Fruit fly (Drosophila melanogaster) whole organism, embryonic: Measurements from ENCODE around the gene CG10589.

Experiments
- Asciz ChIP-seq: fragments of 200-800 bp; sonication (Bioruptor generic); optimal IDR thresholded peaks from 2 replicates; lab custom pipeline; 2017; ENCODE audit warnings: missing biosample characterization, mild to moderate bottlenecking, missing genetic modification characterization, missing genetic modification reagents
- CG10431 ChIP-seq: fragments of 200-800 bp; sonication (Bioruptor generic); optimal IDR thresholded peaks from 3 replicates; lab custom pipeline; 2018; ENCODE audit warnings: missing biosample characterization, mild to moderate bottlenecking, missing genetic modification characterization
- CG10565 ChIP-seq: fragments of 200-800 bp; sonication (Bioruptor generic); optimal IDR thresholded peaks from 3 replicates; lab custom pipeline; 2016; ENCODE audit warnings: missing biosample characterization, mild to moderate bottlenecking, missing genetic modification characterization
- CG10654 ChIP-seq: fragments of 200-800 bp; sonication (Bioruptor generic); optimal IDR thresholded peaks from 2 replicates; lab custom pipeline; 2016; ENCODE audit warnings: missing biosample characterization, missing genetic modification characterization
- CG11696 ChIP-seq: fragments of 200-800 bp; sonication (Bioruptor generic); IDR thresholded peaks from 2 replicates; pipeline ENCODE4 v1.3.6; 2022; ENCODE audit warnings: missing biosample characterization, missing genetic modification characterization
- CG12219 ChIP-seq: fragments of 200-800 bp; sonication (Bioruptor generic); optimal IDR thresholded peaks from 3 replicates; lab custom pipeline; 2018; ENCODE audit warnings: missing biosample characterization, mild to moderate bottlenecking, missing genetic modification characterization
- CG14860 ChIP-seq: fragments of 200-800 bp; sonication (Bioruptor generic); IDR thresholded peaks from 3 replicates; pipeline ENCODE4 v1.3.6; 2022; ENCODE audit warnings: missing biosample characterization, missing genetic modification characterization; ENCODE audit not compliant: partially characterized antibody
- CG16863 ChIP-seq: fragments of 200-800 bp; sonication (Bioruptor generic); optimal IDR thresholded peaks from 3 replicates; lab custom pipeline; 2016; ENCODE audit warnings: missing biosample characterization, missing genetic modification characterization
- CG1832 ChIP-seq: fragments of 200-800 bp; sonication (Bioruptor generic); optimal IDR thresholded peaks from 2 replicates; lab custom pipeline; 2017; ENCODE audit warnings: missing biosample characterization, mild to moderate bottlenecking, missing genetic modification characterization, inconsistent platforms
- CG18619 ChIP-seq: fragments of 200-800 bp; sonication (Bioruptor generic); optimal IDR thresholded peaks from 3 replicates; lab custom pipeline; 2017; ENCODE audit warnings: missing biosample characterization, mild to moderate bottlenecking, missing genetic modification characterization
- CG30431 ChIP-seq: fragments of 200-800 bp; sonication (Bioruptor generic); optimal IDR thresholded peaks from 2 replicates; lab custom pipeline; 2017; ENCODE audit warnings: missing biosample characterization, missing genetic modification characterization
- CG3281 ChIP-seq: fragments of 200-800 bp; sonication (Bioruptor generic); optimal IDR thresholded peaks from 3 replicates; lab custom pipeline; 2017; ENCODE audit warnings: missing biosample characterization, mild to moderate bottlenecking, missing genetic modification characterization
- CG3407 ChIP-seq: fragments of 200-800 bp; sonication (Bioruptor generic); optimal IDR thresholded peaks from 2 replicates; lab custom pipeline; 2018; ENCODE audit warnings: missing biosample characterization, mild to moderate bottlenecking, missing genetic modification characterization
- CG4707 ChIP-seq: fragments of 200-800 bp; sonication (Bioruptor generic); optimal IDR thresholded peaks from 2 replicates; lab custom pipeline; 2018; ENCODE audit warnings: missing biosample characterization, mild to moderate bottlenecking, missing genetic modification characterization, moderate library complexity
- CG7786 ChIP-seq: fragments of 200-800 bp; sonication (Bioruptor generic); optimal IDR thresholded peaks from 2 replicates; lab custom pipeline; 2016; ENCODE audit warnings: missing biosample characterization, missing genetic modification characterization
- CG8388 ChIP-seq: fragments of 200-800 bp; sonication (Bioruptor generic); optimal IDR thresholded peaks from 2 replicates; lab custom pipeline; 2019; ENCODE audit warnings: missing biosample characterization, mild to moderate bottlenecking, missing genetic modification characterization, moderate library complexity
- CG9437 ChIP-seq: fragments of 200-800 bp; sonication (Bioruptor generic); optimal IDR thresholded peaks from 2 replicates; lab custom pipeline; 2018; ENCODE audit warnings: missing biosample characterization, mild to moderate bottlenecking, missing genetic modification characterization
- CG9727 ChIP-seq: fragments of 200-800 bp; sonication (Bioruptor generic); optimal IDR thresholded peaks from 3 replicates; lab custom pipeline; 2017; ENCODE audit warnings: missing biosample characterization, mild to moderate bottlenecking, missing genetic modification characterization
- D19A ChIP-seq: fragments of 200-800 bp; optimal IDR thresholded peaks from 3 replicates; lab custom pipeline; 2019; ENCODE audit warnings: missing biosample characterization, mild to moderate bottlenecking, missing genetic modification characterization, moderate library complexity
- Dfd ChIP-seq, 2 experiments: fragments of >200 bp; optimal IDR thresholded peaks; 2 replicates each; lab custom pipeline; 2017; ENCODE audit warnings: missing biosample characterization in 2 of 2, missing genetic modification characterization in 2 of 2
- Dip2 ChIP-seq: fragments of 200-800 bp; sonication (Bioruptor generic); IDR thresholded peaks from 2 replicates; pipeline ENCODE4 v1.3.6; 2022; ENCODE audit warnings: missing biosample characterization, missing genetic modification characterization
- E2f2 ChIP-seq: fragments of 200-800 bp; sonication (Bioruptor generic); IDR thresholded peaks from 2 replicates; pipeline ENCODE4 v1.3.6; 2022; ENCODE audit warnings: missing biosample characterization, missing genetic modification characterization
- Eip74EF ChIP-seq, 2 experiments: fragments of 200-800 bp in 1 of 2; fragments of >200 bp in 1 of 2; sonication (Bioruptor generic) in 1 of 2; optimal IDR thresholded peaks; 2 replicates each; lab custom pipeline; 2017 to 2019; ENCODE audit warnings: missing biosample characterization in 2 of 2, missing genetic modification characterization in 2 of 2, mild to moderate bottlenecking in 1 of 2, moderate library complexity in 1 of 2
- MESR4 ChIP-seq: fragments of 200-800 bp; sonication (Bioruptor generic); optimal IDR thresholded peaks from 2 replicates; lab custom pipeline; 2018; ENCODE audit warnings: missing biosample characterization, mild to moderate bottlenecking, missing genetic modification characterization, moderate library complexity
- Nf-YA ChIP-seq: fragments of 200-800 bp; sonication (Bioruptor generic); IDR thresholded peaks from 2 replicates; pipeline ENCODE4 v1.3.6; 2022; ENCODE audit warnings: missing biosample characterization, missing genetic modification characterization
- Rfx ChIP-seq: fragments of 200-800 bp; sonication (Bioruptor generic); IDR thresholded peaks from 2 replicates; pipeline ENCODE4 v1.3.6; 2022; ENCODE audit warnings: missing biosample characterization, missing genetic modification characterization
- Scr ChIP-seq: fragments of 200-800 bp; sonication (Bioruptor generic); IDR thresholded peaks from 2 replicates; pipeline ENCODE4 v1.3.6; 2022; ENCODE audit warnings: missing biosample characterization, missing genetic modification characterization; ENCODE audit not compliant: partially characterized antibody
- TFAM ChIP-seq: fragments of 200-800 bp; sonication (Bioruptor generic); optimal IDR thresholded peaks from 2 replicates; lab custom pipeline; 2017; ENCODE audit warnings: missing biosample characterization, missing genetic modification characterization, inconsistent platforms
- Vsx1 ChIP-seq: fragments of 200-800 bp; sonication (Bioruptor generic); optimal IDR thresholded peaks from 2 replicates; lab custom pipeline; 2017; ENCODE audit warnings: missing biosample characterization, mild to moderate bottlenecking, missing genetic modification characterization, missing genetic modification reagents
- Xbp1 ChIP-seq: fragments of 200-800 bp; sonication (Bioruptor generic); optimal IDR thresholded peaks from 3 replicates; lab custom pipeline; 2016; ENCODE audit warnings: missing biosample characterization, mild to moderate bottlenecking, missing genetic modification characterization
- ap ChIP-seq: fragments of 200-800 bp; sonication (Bioruptor generic); IDR thresholded peaks from 2 replicates; pipeline ENCODE4 v1.3.6; 2022; ENCODE audit warnings: missing biosample characterization, missing genetic modification characterization
- az2 ChIP-seq: fragments of 200-800 bp; sonication (Bioruptor generic); optimal IDR thresholded peaks from 3 replicates; lab custom pipeline; 2016; ENCODE audit warnings: missing biosample characterization, missing genetic modification characterization
- bcd ChIP-seq: fragments of 200-800 bp; sonication (Bioruptor generic); optimal IDR thresholded peaks from 2 replicates; lab custom pipeline; 2017; ENCODE audit warnings: missing biosample characterization, mild to moderate bottlenecking, missing genetic modification characterization
- crc ChIP-seq: fragments of 200-800 bp; sonication (Bioruptor generic); optimal IDR thresholded peaks from 2 replicates; lab custom pipeline; 2016; ENCODE audit warnings: missing biosample characterization, missing genetic modification characterization
- cwo ChIP-seq: fragments of 200-800 bp; sonication (Bioruptor generic); optimal IDR thresholded peaks from 3 replicates; lab custom pipeline; 2017; ENCODE audit warnings: missing biosample characterization, missing genetic modification characterization, mild to moderate bottlenecking, moderate library complexity, missing genetic modification reagents
- ems ChIP-seq: fragments of 200-800 bp; sonication (Bioruptor generic); optimal IDR thresholded peaks from 3 replicates; lab custom pipeline; 2016; ENCODE audit warnings: missing biosample characterization, missing genetic modification characterization
- ewg ChIP-seq: fragments of 200-800 bp; sonication (Bioruptor generic); optimal IDR thresholded peaks from 3 replicates; lab custom pipeline; 2017; ENCODE audit warnings: mild to moderate bottlenecking, missing biosample characterization, missing genetic modification reagents, missing genetic modification characterization
- fd64A ChIP-seq: fragments of 200-800 bp; sonication (Bioruptor generic); optimal IDR thresholded peaks from 3 replicates; lab custom pipeline; 2018; ENCODE audit warnings: missing biosample characterization, mild to moderate bottlenecking, missing genetic modification characterization
- fru ChIP-seq: fragments of >200 bp; optimal IDR thresholded peaks from 2 replicates; lab custom pipeline; 2017
- gro ChIP-seq: fragments of 200-800 bp; sonication (Bioruptor generic); optimal IDR thresholded peaks from 2 replicates; lab custom pipeline; 2016; ENCODE audit warnings: missing biosample characterization, missing genetic modification characterization
- gsb ChIP-seq: fragments of 200-800 bp; sonication (Bioruptor generic); IDR thresholded peaks from 2 replicates; pipeline ENCODE4 v1.3.6; 2022; ENCODE audit warnings: missing biosample characterization, missing genetic modification characterization
- lab ChIP-seq: fragments of 200-800 bp; sonication (Bioruptor generic); optimal IDR thresholded peaks from 3 replicates; lab custom pipeline; 2017; ENCODE audit warnings: missing biosample characterization, missing genetic modification characterization, mild to moderate bottlenecking, moderate library complexity, missing genetic modification reagents
- nau ChIP-seq: fragments of 200-800 bp; sonication (Bioruptor generic); optimal IDR thresholded peaks from 3 replicates; lab custom pipeline; 2017; ENCODE audit warnings: missing biosample characterization, mild to moderate bottlenecking, missing genetic modification characterization, missing genetic modification reagents
- prd ChIP-seq, 3 experiments: fragments of >200 bp in 2 of 3; fragments of 200-800 bp in 1 of 3; sonication (Bioruptor generic) in 1 of 3; optimal IDR thresholded peaks in 2 of 3; IDR thresholded peaks in 1 of 3; 2 replicates in 2 of 3; 3 replicates in 1 of 3; pipeline versions ENCODE4 v1.3.6 to Lab custom; 2017 to 2022; ENCODE audit warnings: missing biosample characterization in 1 of 3, missing genetic modification characterization in 1 of 3
- shn ChIP-seq: fragments of 200-800 bp; sonication (Bioruptor generic); optimal IDR thresholded peaks from 3 replicates; lab custom pipeline; 2016; ENCODE audit warnings: missing biosample characterization, missing genetic modification characterization
- slp2 ChIP-seq: fragments of 200-800 bp; sonication (Bioruptor generic); optimal IDR thresholded peaks from 2 replicates; lab custom pipeline; 2016; ENCODE audit warnings: missing biosample characterization, missing genetic modification characterization
- tap ChIP-seq: fragments of 200-800 bp; optimal IDR thresholded peaks from 3 replicates; lab custom pipeline; 2019; ENCODE audit warnings: missing biosample characterization, mild to moderate bottlenecking, missing genetic modification characterization, moderate library complexity
- tll ChIP-seq, 2 experiments: fragments of 200-800 bp in 1 of 2; fragments of >200 bp in 1 of 2; sonication (Bioruptor generic) in 1 of 2; optimal IDR thresholded peaks; 2 replicates each; lab custom pipeline; 2017 to 2019; ENCODE audit warnings: missing biosample characterization in 2 of 2, missing genetic modification characterization in 2 of 2, mild to moderate bottlenecking in 1 of 2, moderate library complexity in 1 of 2
- unc-4 ChIP-seq: fragments of 200-800 bp; sonication (Bioruptor generic); IDR thresholded peaks from 2 replicates; pipeline ENCODE4 v1.3.6; 2022; ENCODE audit warnings: missing biosample characterization, missing genetic modification characterization; ENCODE audit not compliant: partially characterized antibody
- zen ChIP-seq: fragments of 200-800 bp; sonication (Bioruptor generic); optimal IDR thresholded peaks from 3 replicates; lab custom pipeline; 2018; ENCODE audit warnings: missing biosample characterization, mild to moderate bottlenecking, missing genetic modification characterization, moderate library complexity

Gene CG10589

DNA sequence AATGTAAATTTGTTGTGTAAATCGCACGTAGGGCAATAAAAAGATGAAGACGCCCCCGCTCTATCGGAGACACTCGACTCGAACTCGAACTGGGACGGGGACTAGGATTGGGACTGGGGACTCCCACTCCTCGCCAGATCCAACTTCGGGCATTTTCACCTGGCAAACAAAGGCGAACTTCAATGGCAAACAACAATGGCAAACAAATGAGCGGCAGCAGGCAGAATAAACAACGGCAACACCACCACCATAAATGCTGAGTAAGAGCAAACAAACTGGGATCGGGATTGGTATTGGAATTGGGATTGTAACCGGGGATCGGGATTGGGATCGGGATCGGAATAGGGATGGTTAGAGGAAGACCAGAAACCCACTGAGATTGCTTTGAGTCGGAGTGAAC is 16.6 kb downstream of the CG10589 start (continued):
- TF ChIP-seq CG8388 (GFP tag; lab: Kevin White, UChicago): peak; percentile 6
- TF ChIP-seq fru (lab: Kevin White, UChicago): no peak
- TF ChIP-seq CG10654 (GFP tag; lab: Kevin White, UChicago): peak; percentile 15
- no peak for TF ChIP-seq Dfd (GFP tag; optimal IDR thresholded peaks at IDR 0.05; lab: Kevin White, UChicago)
- TF ChIP-seq MESR4 (GFP tag; lab: Kevin White, UChicago): no peak
- no peak for TF ChIP-seq Dip2 (GFP tag; lab: Robert Waterston, UW)
- no peak for TF ChIP-seq cwo
- no peak for TF ChIP-seq zen (tag; lab: Kevin White, UChicago)
- TF ChIP-seq prd (optimal IDR thresholded peaks at IDR 0.05; lab: Kevin White, UChicago): no peak
- 0 out of 3 replicates have a peak, but pooled peaks have one; percentile 8 for TF ChIP-seq prd (GFP tag; IDR thresholded peaks at IDR 0.05; lab: Robert Waterston, UW)
- TF ChIP-seq Asciz (GFP tag; lab: Kevin White, UChicago): peak; percentile 50
- peak; percentile 25 for TF ChIP-seq CG12219 (GFP tag; lab: Kevin White, UChicago)
- peak; percentile 4 for TF ChIP-seq CG18619 (GFP tag; lab: Kevin White, UChicago)
- TF ChIP-seq CG7786 (GFP tag; lab: Kevin White, UChicago): no peak
- no peak for TF ChIP-seq unc-4 (GFP tag; lab: Robert Waterston, UW)
- no peak for TF ChIP-seq gsb (GFP tag; lab: Robert Waterston, UW)
- TF ChIP-seq Scr (GFP tag; lab: Robert Waterston, UW): no peak
- no peak for TF ChIP-seq Rfx
- no peak for TF ChIP-seq CG11696
- TF ChIP-seq ems (GFP tag; lab: Kevin White, UChicago): no peak
- TF ChIP-seq bcd (GFP tag; lab: Kevin White, UChicago): peak; percentile 24
- TF ChIP-seq crc (GFP tag; lab: Kevin White, UChicago): peak; percentile 29
- peak; percentile 47 for TF ChIP-seq shn (GFP tag; lab: Kevin White, UChicago)
- peak; percentile 27 for TF ChIP-seq CG4707 (GFP tag; lab: Kevin White, UChicago)
- 0 out of 2 replicates have a peak, but pooled peaks have one; percentile 14 for TF ChIP-seq Nf-YA (GFP tag; lab: Robert Waterston, UW)
- peak; percentile 76 for TF ChIP-seq CG3407 (GFP tag; lab: Kevin White, UChicago)
- TF ChIP-seq CG3281 (GFP tag; lab: Kevin White, UChicago): no peak
- TF ChIP-seq CG14860 (GFP tag; lab: Robert Waterston, UW): no peak
- TF ChIP-seq CG30431 (GFP tag; lab: Kevin White, UChicago): peak; percentile 15
- no peak for TF ChIP-seq ap (GFP tag; lab: Robert Waterston, UW)
- peak; percentile 8 for TF ChIP-seq lab
- no peak for TF ChIP-seq az2 (GFP tag; lab: Kevin White, UChicago)
- TF ChIP-seq CG9437 (GFP tag; lab: Kevin White, UChicago): no peak
- TF ChIP-seq ewg (GFP tag; lab: Kevin White, UChicago): no peak
- TF ChIP-seq Xbp1 (GFP tag; lab: Kevin White, UChicago): no peak
- no peak for TF ChIP-seq tap (tag; lab: Kevin White, UChicago)
- no peak for TF ChIP-seq CG1832 (GFP tag; lab: Kevin White, UChicago)
- TF ChIP-seq TFAM (GFP tag; lab: Kevin White, UChicago): no peak
- TF ChIP-seq CG16863 (GFP tag; lab: Kevin White, UChicago): peak; percentile 44
- TF ChIP-seq E2f2 (GFP tag; lab: Robert Waterston, UW): no peak
- peak; percentile 26 for TF ChIP-seq Vsx1 (GFP tag; lab: Kevin White, UChicago)
- TF ChIP-seq fd64A: peak; percentile 31
- peak; percentile 71 for TF ChIP-seq CG9727
- peak; percentile 29 for TF ChIP-seq nau
- peak; percentile 21 for TF ChIP-seq D19A (tag; lab: Kevin White, UChicago)
- no peak for TF ChIP-seq slp2 (GFP tag; lab: Kevin White, UChicago)
- no peak for TF ChIP-seq gro (GFP tag; lab: Kevin White, UChicago)
- TF ChIP-seq CG10431 (GFP tag; lab: Kevin White, UChicago): peak; percentile 31
- no peak for TF ChIP-seq Eip74EF (GFP tag; optimal IDR thresholded peaks at IDR 0.05; lab: Kevin White, UChicago)
- TF ChIP-seq tll (GFP tag; optimal IDR thresholded peaks at IDR 0.05; lab: Kevin White, UChicago): no peak
- no peak for TF ChIP-seq CG10565 (GFP tag; lab: Kevin White, UChicago)
